Worm (Caenorhabditis elegans) whole organism, early embryonic: ENCODE data around the gene gst-11.

Source experiments
- B0310.2 ChIP-seq: sonication (generic microtip); optimal IDR thresholded peaks from 2 replicates; lab custom pipeline; 2016; ENCODE audit warnings: mild to moderate bottlenecking, missing genetic modification characterization, missing compliant biosample characterization
- aly-1 ChIP-seq: sonication (generic microtip); optimal IDR thresholded peaks from 2 replicates; lab custom pipeline; 2016; ENCODE audit warnings: missing genetic modification characterization, missing compliant biosample characterization
- ama-1 ChIP-seq: fragments of 150-350 bp; optimal IDR thresholded peaks from 2 replicates; lab custom pipeline; 2014
- flt-1 ChIP-seq: fragments of 200-800 bp; sonication (Bioruptor generic); IDR thresholded peaks from 2 replicates; pipeline ENCODE4 v1.3.6; 2022; ENCODE audit warnings: missing genetic modification characterization, missing compliant biosample characterization
- hmg-4 ChIP-seq: fragments of 200-800 bp; sonication (Bioruptor generic); optimal IDR thresholded peaks from 2 replicates; lab custom pipeline; 2018; ENCODE audit warnings: mild to moderate bottlenecking, missing genetic modification characterization, missing compliant biosample characterization
- hnd-1 ChIP-seq: sonication (generic microtip); optimal IDR thresholded peaks from 2 replicates; lab custom pipeline; 2016; ENCODE audit warnings: missing genetic modification characterization, missing compliant biosample characterization
- scrt-1 ChIP-seq: fragments of 200-800 bp; sonication (Bioruptor generic); IDR thresholded peaks from 2 replicates; pipeline ENCODE4 v1.3.6; 2022; ENCODE audit warnings: missing genetic modification characterization, missing compliant biosample characterization
- sea-1 ChIP-seq: fragments of 200-800 bp; sonication (Bioruptor generic); conservative IDR thresholded peaks from 2 replicates; pipeline ENCODE4 v1.3.6; 2022; ENCODE audit warnings: missing genetic modification characterization, missing compliant biosample characterization
- tbx-11 ChIP-seq: fragments of 200-800 bp; sonication (Bioruptor generic); IDR thresholded peaks from 2 replicates; pipeline ENCODE4 v1.3.6; 2022; ENCODE audit warnings: missing genetic modification characterization, missing compliant biosample characterization
- tbx-37 ChIP-seq: fragments of 200-800 bp; sonication (Bioruptor generic); conservative IDR thresholded peaks from 2 replicates; pipeline ENCODE4 v1.3.6; 2022; ENCODE audit warnings: missing genetic modification reagents, missing genetic modification characterization, missing compliant biosample characterization
- tra-4 ChIP-seq: sonication (generic microtip); optimal IDR thresholded peaks from 2 replicates; lab custom pipeline; 2017; ENCODE audit warnings: missing genetic modification characterization, missing compliant biosample characterization

- TF ChIP-seq hnd-1 (tag; lab: Kevin White, UChicago) (no peak), ama-1 (no peak), tra-4 (no peak), sea-1 (GFP tag; lab: Robert Waterston, UW) (no peak), aly-1 (tag; lab: Kevin White, UChicago) (no peak), scrt-1 (GFP tag; lab: Robert Waterston, UW) (no peak), hmg-4 (GFP tag; lab: Kevin White, UChicago) (no peak), B0310.2 (tag; lab: Kevin White, UChicago) (no peak), flt-1 (GFP tag; lab: Robert Waterston, UW) (no peak), tbx-11 (GFP tag; lab: Robert Waterston, UW) (no peak), tbx-37 (no peak)
Observed at ce11 chrX:3645924-3646323, 12.4 kb upstream of the gst-11 start.
